Fruit fly (Drosophila melanogaster): ENCODE measurements around the gene CG46383.
A peak's percentile ranks its signal among the peaks of the same experiment; 100 is the strongest.

The CG46383 gene

dm6 chr3R:15919367-15920228, 31.1 kb downstream of the CG46383 start (continued):
- TF ChIP-seq CG32767 (GFP tag; IDR thresholded peaks at IDR 0.05) = no peak
- TF ChIP-seq corto (GFP tag; optimal IDR thresholded peaks at IDR 0.05) = peak; percentile 62
- no peak for TF ChIP-seq CG1832 (GFP tag; optimal IDR thresholded peaks at IDR 0.05)
- TF ChIP-seq CG2120 (GFP tag; optimal IDR thresholded peaks at IDR 0.05) = no peak
- TF ChIP-seq chif (GFP tag; optimal IDR thresholded peaks at IDR 0.05) = peak in 1 of 2 experiments; percentile 43
- TF ChIP-seq CG8290 (GFP tag; optimal IDR thresholded peaks at IDR 0.05) = no peak
- TF ChIP-seq CG8290 (tag; optimal IDR thresholded peaks at IDR 0.05) = no peak
- TF ChIP-seq NC2β (GFP tag; optimal IDR thresholded peaks at IDR 0.05) = peak; percentile 15
- TF ChIP-seq CG32772 (GFP tag; IDR thresholded peaks at IDR 0.05) = no peak
- no peak for TF ChIP-seq CG4854 (GFP tag; optimal IDR thresholded peaks at IDR 0.05)
- TF ChIP-seq Deaf1 (tag; optimal IDR thresholded peaks at IDR 0.05) = no peak
- no peak for TF ChIP-seq CG12155 (GFP tag; optimal IDR thresholded peaks at IDR 0.05)
- no peak for TF ChIP-seq CG18599 (GFP tag; optimal IDR thresholded peaks at IDR 0.05)
- no peak for TF ChIP-seq CG11723 (GFP tag; optimal IDR thresholded peaks at IDR 0.05)
- TF ChIP-seq Hr39 (optimal IDR thresholded peaks at IDR 0.05) = no peak
- no peak for TF ChIP-seq dan (GFP tag; IDR thresholded peaks at IDR 0.05)
- TF ChIP-seq CG2129 (GFP tag; IDR thresholded peaks at IDR 0.05; ENCODE audit: partially characterized antibody) = no peak
- TF ChIP-seq Dip3 (GFP tag; optimal IDR thresholded peaks at IDR 0.05) = no peak
- TF ChIP-seq Mrtf (GFP tag; IDR thresholded peaks at IDR 0.05) = no peak
- TF ChIP-seq Atf6 (GFP tag; IDR thresholded peaks at IDR 0.05) = no peak
- no peak for TF ChIP-seq D19B (GFP tag; optimal IDR thresholded peaks at IDR 0.05)
- peak; percentile 6 for TF ChIP-seq Chrac-16 (GFP tag; optimal IDR thresholded peaks at IDR 0.05)
- no peak for TF ChIP-seq Blimp-1 (GFP tag; optimal IDR thresholded peaks at IDR 0.05)
- TF ChIP-seq kni (GFP tag; optimal IDR thresholded peaks at IDR 0.05) = peak; percentile 98
- no peak for TF ChIP-seq CG5953 (GFP tag; IDR thresholded peaks at IDR 0.05)
- TF ChIP-seq CG30020 (tag; optimal IDR thresholded peaks at IDR 0.05) = no peak
- no peak for TF ChIP-seq ind (GFP tag; optimal IDR thresholded peaks at IDR 0.05)
- TF ChIP-seq CG11093 (GFP tag; IDR thresholded peaks at IDR 0.05) = 0 out of 3 replicates have a peak, but pooled peaks have one; percentile 40
- TF ChIP-seq CG18476 (GFP tag; optimal IDR thresholded peaks at IDR 0.05) = no peak
- TF ChIP-seq CG8281 (tag; optimal IDR thresholded peaks at IDR 0.05) = no peak
- TF ChIP-seq zen2 (GFP tag; IDR thresholded peaks at IDR 0.05; ENCODE audit: partially characterized antibody) = no peak
- TF ChIP-seq lmd (GFP tag; IDR thresholded peaks at IDR 0.05) = no peak
- no peak for TF ChIP-seq CG4820 (GFP tag; optimal IDR thresholded peaks at IDR 0.05)
- TF ChIP-seq CG10565 (GFP tag; optimal IDR thresholded peaks at IDR 0.05) = no peak
- TF ChIP-seq vvl (GFP tag; IDR thresholded peaks at IDR 0.05) = peak; percentile 8; the same call in 1 of the 2 replicates
- TF ChIP-seq CG14441 (GFP tag; IDR thresholded peaks at IDR 0.05) = no peak
- TF ChIP-seq Sry-β (GFP tag; optimal IDR thresholded peaks at IDR 0.05) = no peak
- 0 out of 2 replicates have a peak, but pooled peaks have one; percentile 17 for TF ChIP-seq CG6689 (GFP tag; IDR thresholded peaks at IDR 0.05)
- TF ChIP-seq Ssrp (tag; optimal IDR thresholded peaks at IDR 0.05) = peak; percentile 7
- no peak for TF ChIP-seq CG4404 (GFP tag; IDR thresholded peaks at IDR 0.05)
- TF ChIP-seq Tbp (GFP tag; optimal IDR thresholded peaks at IDR 0.05) = no peak
- TF ChIP-seq sc (optimal IDR thresholded peaks at IDR 0.05) = no peak
- no peak for TF ChIP-seq sc (GFP tag; optimal IDR thresholded peaks at IDR 0.05)
- no peak for TF ChIP-seq Lhr (GFP tag; optimal IDR thresholded peaks at IDR 0.05)
- no peak for TF ChIP-seq CG15073 (GFP tag; optimal IDR thresholded peaks at IDR 0.05)
- no peak for TF ChIP-seq Hsf (GFP tag; optimal IDR thresholded peaks at IDR 0.05)
- no peak for TF ChIP-seq tup (GFP tag; optimal IDR thresholded peaks at IDR 0.05)
- no peak for TF ChIP-seq hth (optimal IDR thresholded peaks at IDR 0.05)
- no peak for TF ChIP-seq Dad (GFP tag; optimal IDR thresholded peaks at IDR 0.05)
- TF ChIP-seq E2f1 (GFP tag; IDR thresholded peaks at IDR 0.05) = no peak
- TF ChIP-seq CG2116 (GFP tag; optimal IDR thresholded peaks at IDR 0.05) = no peak

Data from whole organism, embryonic.